Fruit fly (Drosophila melanogaster) whole organism, adult: Measurements from ENCODE around the gene CG31205.

Source experiments
- CG1620 ChIP-seq: fragments of 200-800 bp; sonication (Bioruptor generic); optimal IDR thresholded peaks from 2 replicates; lab custom pipeline; 2016; ENCODE audit warnings: missing biosample characterization, missing genetic modification characterization
- Clk ChIP-seq: fragments of 200-800 bp; sonication (Bioruptor generic); optimal IDR thresholded peaks from 2 replicates; lab custom pipeline; 2017; ENCODE audit warnings: missing biosample characterization, missing genetic modification characterization
- bab1 ChIP-seq: fragments of 200-800 bp; sonication (Bioruptor generic); optimal IDR thresholded peaks from 3 replicates; lab custom pipeline; 2019; ENCODE audit warnings: missing biosample characterization, mild to moderate bottlenecking, missing genetic modification characterization, moderate library complexity
- cic ChIP-seq: fragments of 200-800 bp; sonication (Bioruptor generic); optimal IDR thresholded peaks from 2 replicates; lab custom pipeline; 2017; ENCODE audit warnings: missing biosample characterization, mild to moderate bottlenecking, missing genetic modification characterization, moderate library complexity
- cnc ChIP-seq, 2 experiments: fragments of >200 bp; optimal IDR thresholded peaks; 2 replicates each; lab custom pipeline; 2017
- ovo ChIP-seq: fragments of 200-800 bp; sonication (Bioruptor generic); optimal IDR thresholded peaks from 2 replicates; lab custom pipeline; 2016; ENCODE audit warnings: missing biosample characterization, missing genetic modification characterization
- tj ChIP-seq: fragments of 200-800 bp; sonication (Bioruptor generic); optimal IDR thresholded peaks from 3 replicates; lab custom pipeline; 2017; ENCODE audit warnings: missing biosample characterization, mild to moderate bottlenecking, missing genetic modification characterization, moderate library complexity
- toe ChIP-seq: fragments of 200-800 bp; sonication (Bioruptor generic); optimal IDR thresholded peaks from 2 replicates; lab custom pipeline; 2016; ENCODE audit warnings: missing biosample characterization, missing genetic modification characterization

dm6 chr3R:20739000-20739399, 7.6 kb downstream of the CG31205 start, which contains the start of gene CG17267:
- TF ChIP-seq CG1620: no peak
- TF ChIP-seq cic (GFP tag; lab: Kevin White, UChicago): no peak
- no peak for TF ChIP-seq toe (GFP tag; lab: Kevin White, UChicago)
- no peak for TF ChIP-seq ovo (GFP tag; lab: Kevin White, UChicago)
- TF ChIP-seq Clk (GFP tag; lab: Kevin White, UChicago): no peak
- no peak for TF ChIP-seq tj
- no peak for TF ChIP-seq cnc (optimal IDR thresholded peaks at IDR 0.05; lab: Kevin White, UChicago)
- TF ChIP-seq bab1: no peak
